Worm (Caenorhabditis elegans) whole organism, L4/young adult: ENCODE data around the gene Y47D7A.18.

Experiments used
- W03F9.2 ChIP-seq: fragments of 150-350 bp; optimal IDR thresholded peaks from 2 replicates; lab custom pipeline; 2014; ENCODE audit warnings: missing biosample characterization, missing genetic modification characterization
- dao-5 ChIP-seq: sonication (generic microtip); optimal IDR thresholded peaks from 2 replicates; lab custom pipeline; 2016; ENCODE audit warnings: missing genotype, missing genetic modification characterization, moderate library complexity, missing compliant biosample characterization
- him-1 ChIP-seq: sonication (generic microtip); optimal IDR thresholded peaks from 2 replicates; lab custom pipeline; 2016; ENCODE audit warnings: missing genotype, missing genetic modification reagents, missing genetic modification characterization, missing compliant biosample characterization

The Y47D7A.18 gene

DNA sequence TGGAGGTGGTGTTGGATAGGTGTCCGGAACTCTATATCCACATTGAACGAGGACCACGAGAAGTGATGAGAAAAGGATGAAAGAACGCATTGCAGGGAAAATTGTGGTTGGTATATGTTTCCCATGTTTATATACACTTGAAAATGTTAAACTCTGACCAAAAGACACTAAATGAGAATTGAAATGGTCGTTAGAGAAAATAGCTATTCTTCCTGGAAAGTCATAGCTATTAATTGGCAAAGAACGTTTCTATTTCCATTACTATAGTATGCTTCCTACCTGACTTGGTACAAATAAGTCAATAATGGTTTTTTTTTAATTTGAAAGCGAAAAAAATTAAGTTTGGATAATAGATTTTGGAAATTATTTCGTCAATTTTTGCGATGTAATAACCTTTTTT lies at the start of gene Y47D7A.18:
TSS of gene Y47D7A.18 (minus strand) at position 101 of the 400 bp plus-strand sequence.
- TF ChIP-seq W03F9.2 (no peak), dao-5 (tag; lab: Kevin White, UChicago) (no peak), him-1 (tag; lab: Kevin White, UChicago) (no peak)

DNA sequence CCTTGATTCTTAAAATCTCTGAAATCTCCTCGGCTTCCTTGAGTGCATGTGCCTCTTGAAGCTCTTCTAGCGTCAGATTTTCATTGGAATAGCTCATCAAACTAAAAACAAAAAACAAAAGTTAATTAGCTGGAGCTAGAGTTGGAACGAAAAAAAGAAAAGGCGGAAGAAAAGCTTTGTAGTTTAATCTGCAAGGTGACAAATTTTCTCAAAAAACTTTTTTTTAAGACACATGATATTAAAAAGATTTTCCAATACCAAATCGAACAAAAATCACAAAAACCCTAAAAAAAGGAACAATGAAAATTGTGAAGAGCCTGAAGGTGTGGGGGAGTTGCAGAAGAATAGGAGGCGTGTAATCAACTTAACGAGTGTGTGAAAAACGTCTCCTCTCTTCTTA lies 38.0 kb upstream of the Y47D7A.18 start, which contains the start of gene gnrr-5:
TSS of gene gnrr-5 (minus strand) at position 101 of the 400 bp plus-strand sequence.
- TF ChIP-seq W03F9.2, result no peak
- TF ChIP-seq dao-5 (tag; lab: Kevin White, UChicago), result no peak
- no peak for TF ChIP-seq him-1 (tag; lab: Kevin White, UChicago)

DNA sequence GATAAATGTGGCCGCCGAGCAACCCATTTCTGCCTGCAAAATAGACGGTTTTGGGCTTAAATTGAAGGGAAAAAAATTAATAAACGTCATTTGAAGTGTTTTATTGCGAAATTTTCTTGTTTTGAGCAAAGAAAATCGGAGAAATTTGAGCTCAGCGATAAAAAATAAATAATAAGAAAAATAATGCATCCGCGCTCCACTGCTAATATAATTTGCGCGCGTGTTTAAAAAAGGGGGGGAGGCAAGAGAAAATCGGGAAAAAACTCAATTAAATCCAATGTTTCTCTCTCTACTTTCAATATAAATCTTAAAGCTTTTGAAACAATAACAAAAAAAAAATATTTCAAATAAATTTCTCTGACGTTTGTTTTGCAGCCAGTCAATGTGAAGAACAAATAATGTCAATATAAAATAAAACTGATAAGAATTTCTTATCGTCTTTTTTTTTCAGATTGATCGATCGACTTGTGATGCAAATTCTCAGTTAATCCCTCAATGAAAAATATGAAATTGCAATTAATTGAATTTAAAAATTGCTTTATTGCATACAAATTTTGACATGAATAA lies 34.0 kb upstream of the Y47D7A.18 start, which contains the start of gene rft-2:
TSS of gene rft-2 (minus strand) at position 41 of the 567 bp plus-strand sequence.
- TF ChIP-seq him-1 (tag; lab: Kevin White, UChicago), result peak; percentile 33
- TF ChIP-seq dao-5 (tag; lab: Kevin White, UChicago), result no peak
- peak; percentile 49 for TF ChIP-seq W03F9.2

DNA sequence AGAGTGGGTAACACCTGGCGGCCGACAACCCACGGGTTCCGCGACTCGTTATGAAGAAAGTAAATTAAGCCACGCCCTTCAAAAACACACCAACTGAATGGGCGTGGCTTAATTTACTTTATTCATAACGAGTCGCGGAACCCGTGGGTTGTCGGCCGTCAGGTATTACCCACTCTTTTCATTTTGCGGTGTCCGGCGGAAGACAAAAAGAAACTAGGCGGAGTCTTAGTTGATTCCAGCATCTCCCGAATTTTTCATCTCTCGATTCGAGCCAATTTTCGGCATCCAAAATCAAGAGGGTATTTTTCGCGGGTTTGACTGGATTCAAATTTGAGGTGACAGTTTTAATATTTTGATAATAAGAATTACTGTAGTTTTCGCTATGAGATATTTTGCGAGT lies 31.0 kb upstream of the Y47D7A.18 start:
- TF ChIP-seq him-1 (tag; lab: Kevin White, UChicago) (no peak), dao-5 (tag; lab: Kevin White, UChicago) (no peak), W03F9.2 (no peak)

DNA sequence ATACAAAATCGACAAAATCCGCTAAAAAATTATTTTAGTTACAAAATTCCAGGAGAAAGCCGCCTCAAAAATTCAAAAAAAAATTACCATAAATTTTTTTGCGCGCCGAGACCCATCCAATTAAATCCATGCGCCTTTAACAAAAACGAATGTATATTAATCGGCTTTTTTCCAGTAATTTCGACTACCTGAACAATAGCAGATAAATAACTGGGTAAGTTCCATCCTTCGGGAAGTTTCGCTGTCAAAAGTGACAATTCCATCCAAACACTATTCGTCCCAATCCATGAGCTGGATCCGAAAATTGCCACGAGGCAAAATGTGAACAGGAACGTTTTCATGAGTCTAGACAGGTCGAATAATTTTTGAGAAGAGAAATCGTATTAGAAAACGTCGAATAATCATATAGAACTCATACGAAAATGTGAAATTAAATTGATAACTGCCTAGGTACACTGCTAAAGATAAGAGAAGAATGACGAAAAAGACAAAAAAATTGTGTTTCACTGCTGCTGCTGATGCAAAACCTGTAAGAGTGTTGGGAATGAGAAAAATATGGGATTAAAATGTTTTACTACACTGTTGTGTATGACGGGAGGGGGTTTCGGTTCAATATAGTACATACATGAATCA lies 26.3 kb upstream of the Y47D7A.18 start, which contains the start of gene rft-1:
TSS of gene rft-1 (minus strand) at position 475 of the 633 bp plus-strand sequence.
- TF ChIP-seq W03F9.2 (no peak), dao-5 (tag; lab: Kevin White, UChicago) (no peak), him-1 (tag; lab: Kevin White, UChicago) (no peak)

ce11 chrV:4437215-4437614 lies 20.6 kb upstream of the Y47D7A.18 start:
- no peak for TF ChIP-seq dao-5 (tag; lab: Kevin White, UChicago)

DNA sequence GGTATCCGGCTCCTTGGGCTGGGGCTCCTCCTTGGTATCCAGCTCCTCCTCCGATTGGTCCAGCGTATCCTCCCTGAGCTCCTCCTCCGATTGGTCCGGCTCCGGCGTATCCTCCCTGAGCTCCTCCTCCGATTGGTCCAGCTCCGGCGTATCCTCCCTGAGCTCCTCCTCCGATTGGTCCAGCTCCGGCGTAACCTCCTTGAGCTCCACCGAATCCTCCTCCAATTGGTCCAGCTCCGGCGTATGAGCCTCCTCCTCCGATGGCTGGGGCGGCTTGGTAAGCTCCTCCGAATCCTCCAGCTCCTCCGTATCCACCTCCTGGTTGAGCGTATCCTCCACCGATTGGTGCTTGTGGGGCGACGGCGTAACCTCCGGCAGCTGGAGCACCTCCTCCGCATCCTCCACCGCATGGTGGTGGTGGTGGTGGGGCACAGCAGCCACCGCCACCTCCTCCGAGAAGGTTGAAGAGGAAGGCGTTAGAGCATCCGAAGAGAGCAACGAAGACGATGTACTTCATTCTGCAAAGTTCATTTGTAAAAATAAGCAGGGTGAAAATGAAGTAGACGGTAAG lies 18.9 kb upstream of the Y47D7A.18 start, which contains the start of gene Y47D7A.13:
TSS of gene Y47D7A.13 (minus strand) at position 517 of the 571 bp plus-strand sequence.
- no peak for TF ChIP-seq W03F9.2
- no peak for TF ChIP-seq him-1 (tag; lab: Kevin White, UChicago)
- no peak for TF ChIP-seq dao-5 (tag; lab: Kevin White, UChicago)

ce11 chrV:4432783-4433237 lies 16.2 kb upstream of the Y47D7A.18 start, which contains the start of gene Y47D7A.15:
Gene Y47D7A.15, minus strand, starts transcription at chrV:4433187.
- TF ChIP-seq dao-5 (tag; lab: Kevin White, UChicago), result no peak
- no peak for TF ChIP-seq him-1 (tag; lab: Kevin White, UChicago)
- no peak for TF ChIP-seq W03F9.2

DNA sequence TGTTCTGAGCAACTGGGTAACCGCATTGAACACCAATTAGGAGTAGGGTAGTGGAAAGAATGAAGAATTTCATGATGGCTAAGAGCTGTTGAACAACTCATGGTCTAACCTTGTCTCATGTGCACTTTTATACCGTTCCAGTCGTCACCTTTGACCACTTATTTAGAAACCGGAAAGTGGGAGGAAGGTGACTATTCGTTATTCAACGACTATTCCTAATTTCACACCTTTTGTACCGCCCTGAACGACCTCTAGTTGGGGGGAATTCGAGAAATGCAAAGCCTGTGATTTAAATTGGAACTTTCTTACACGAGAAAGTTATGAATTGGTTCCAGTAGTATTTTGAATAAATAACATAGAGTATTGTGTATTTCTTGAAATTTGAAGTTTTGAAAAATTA lies 13.0 kb upstream of the Y47D7A.18 start, which contains the start of gene Y47D7A.12:
TSS of gene Y47D7A.12 (minus strand) at position 101 of the 400 bp plus-strand sequence.
- TF ChIP-seq W03F9.2 (no peak), dao-5 (tag; lab: Kevin White, UChicago) (no peak), him-1 (tag; lab: Kevin White, UChicago) (no peak)

ce11 chrV:4428202-4428601 lies 11.6 kb upstream of the Y47D7A.18 start, which contains the start of gene Y47D7A.11:
Gene Y47D7A.11, minus strand, starts transcription at chrV:4428302.
- TF ChIP-seq W03F9.2, result no peak
- TF ChIP-seq dao-5 (tag; lab: Kevin White, UChicago), result no peak
- TF ChIP-seq him-1 (tag; lab: Kevin White, UChicago), result no peak

DNA sequence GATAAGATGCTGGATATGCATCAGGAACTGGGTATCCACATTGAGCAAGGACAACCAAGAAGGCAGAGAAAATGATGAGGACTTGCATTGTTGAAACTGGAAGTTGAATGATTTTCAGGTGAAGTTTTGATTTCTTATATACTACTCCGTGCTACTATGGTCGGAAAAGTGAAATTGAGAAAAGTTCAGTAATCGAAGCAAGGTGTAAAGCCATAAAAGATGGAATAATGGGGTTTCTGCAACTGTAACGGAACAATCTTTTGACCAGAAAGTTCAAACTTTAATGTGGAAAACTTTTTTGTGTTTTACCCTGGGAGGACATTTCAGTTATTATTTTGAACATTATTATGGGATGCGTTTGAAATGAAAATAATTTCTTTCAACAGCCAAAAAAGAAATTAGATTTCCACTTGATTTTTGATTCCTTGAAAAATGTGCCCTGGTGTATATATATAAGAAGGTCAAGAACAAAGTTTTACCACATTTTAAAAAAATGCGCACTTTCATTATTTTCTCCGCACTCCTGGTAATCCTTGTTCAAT lies 7.3 kb upstream of the Y47D7A.18 start, which contains the start of the genes Y47D7A.9 and Y47D7A.19:
TSS of gene Y47D7A.9 (minus strand) at position 101 of the 542 bp plus-strand sequence.
TSS of gene Y47D7A.19 (plus strand) at position 492 of the 542 bp plus-strand sequence.
- TF ChIP-seq him-1 (tag; lab: Kevin White, UChicago) (no peak), W03F9.2 (no peak), dao-5 (tag; lab: Kevin White, UChicago) (no peak)

DNA sequence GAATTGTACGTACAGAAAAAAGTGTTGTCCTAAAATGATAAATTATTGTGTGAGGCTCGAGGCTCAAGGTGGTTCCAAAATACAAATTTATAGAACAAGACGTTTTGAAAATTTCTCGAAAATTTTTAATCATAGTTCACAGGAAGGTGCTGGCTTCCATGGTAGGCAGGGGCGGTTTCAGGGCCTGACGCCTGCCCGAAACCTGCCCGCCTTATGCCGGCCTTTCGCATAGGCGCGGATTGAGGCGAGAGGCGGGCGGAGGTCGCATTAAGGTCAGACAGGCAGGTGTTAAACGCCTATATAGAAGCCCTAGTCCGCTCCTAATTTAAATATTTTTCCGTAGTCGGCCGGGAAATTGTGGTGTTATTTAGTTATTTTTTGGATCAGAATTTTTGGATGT lies 6.5 kb upstream of the Y47D7A.18 start:
- TF ChIP-seq him-1 (tag; lab: Kevin White, UChicago), result no peak
- no peak for TF ChIP-seq W03F9.2
- no peak for TF ChIP-seq dao-5 (tag; lab: Kevin White, UChicago)

DNA sequence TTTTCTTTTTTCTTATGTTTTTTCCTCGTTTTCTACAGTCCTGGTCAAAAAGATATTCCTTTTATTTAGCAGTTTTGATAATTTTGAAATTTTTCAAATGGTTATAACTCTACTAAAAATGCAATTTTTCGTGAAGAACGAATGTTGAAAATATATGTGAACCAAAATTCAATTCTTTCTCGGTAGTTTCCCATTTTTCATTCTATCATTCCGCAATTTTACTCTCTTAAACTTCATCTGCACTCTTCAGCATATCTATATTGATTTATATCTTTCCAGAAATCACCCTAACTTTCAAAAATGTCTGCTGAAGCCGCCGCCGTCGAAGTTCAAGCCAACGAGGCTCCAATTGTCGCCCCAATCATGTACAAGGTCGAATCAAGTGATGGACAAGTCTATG lies 5.5 kb upstream of the Y47D7A.18 start, which contains the start of gene skr-7:
TSS of gene skr-7 (plus strand) at position 301 of the 400 bp plus-strand sequence.
- no peak for TF ChIP-seq W03F9.2
- TF ChIP-seq him-1 (tag; lab: Kevin White, UChicago), result no peak
- TF ChIP-seq dao-5 (tag; lab: Kevin White, UChicago), result no peak
